Fruit fly (Drosophila melanogaster) whole organism, wandering third instar larva: Measurements from ENCODE around the gene mthl12.

Source experiments
- Abd-B ChIP-seq: fragments of >200 bp; optimal IDR thresholded peaks from 2 replicates; lab custom pipeline; 2017; ENCODE audit warnings: missing biosample characterization, missing genetic modification characterization
- Jra ChIP-seq: sonication (Bioruptor generic); optimal IDR thresholded peaks from 2 replicates; lab custom pipeline; 2016; ENCODE audit warnings: missing biosample characterization, missing genetic modification characterization
- OdsH ChIP-seq: fragments of 200-800 bp; sonication (Bioruptor generic); optimal IDR thresholded peaks from 2 replicates; lab custom pipeline; 2016; ENCODE audit warnings: missing biosample characterization, mild to moderate bottlenecking, missing genetic modification characterization
- Sp1 ChIP-seq: fragments of 200-800 bp; sonication (Bioruptor generic); optimal IDR thresholded peaks from 3 replicates; lab custom pipeline; 2019; ENCODE audit warnings: missing biosample characterization, mild to moderate bottlenecking, missing genetic modification characterization, moderate library complexity
- br ChIP-seq: fragments of 200-800 bp; sonication (Bioruptor generic); optimal IDR thresholded peaks from 2 replicates; lab custom pipeline; 2016; ENCODE audit warnings: missing biosample characterization, missing genetic modification characterization
- dsf ChIP-seq: sonication (Bioruptor generic); optimal IDR thresholded peaks from 2 replicates; lab custom pipeline; 2016; ENCODE audit warnings: missing biosample characterization, missing genetic modification characterization, borderline replicate concordance
- lola ChIP-seq: fragments of >200 bp; optimal IDR thresholded peaks from 2 replicates; lab custom pipeline; 2017; ENCODE audit warnings: missing biosample characterization, missing genetic modification characterization
- pan ChIP-seq: fragments of >200 bp; optimal IDR thresholded peaks from 2 replicates; lab custom pipeline; 2017
- psq ChIP-seq: fragments of 200-800 bp; sonication (Bioruptor generic); optimal IDR thresholded peaks from 3 replicates; lab custom pipeline; 2017; ENCODE audit warnings: missing biosample characterization, mild to moderate bottlenecking, missing genetic modification characterization, moderate library complexity

- TF ChIP-seq pan (lab: Kevin White, UChicago) (no peak), psq (no peak), lola (GFP tag; lab: Kevin White, UChicago) (no peak), Abd-B (GFP tag; lab: Kevin White, UChicago) (no peak), Sp1 (GFP tag; lab: Kevin White, UChicago) (no peak), br (GFP tag; lab: Kevin White, UChicago) (no peak), OdsH (GFP tag; lab: Kevin White, UChicago) (no peak), Jra (GFP tag; lab: Kevin White, UChicago) (no peak), dsf (no peak)
These were observed 31.6 kb downstream of the mthl12 start for dm6 chr3R:13385105-13385504.
